Fruit fly (Drosophila melanogaster) whole organism, prepupa: Measurements from ENCODE around the gene Vav.

Experiments
- Blimp-1 ChIP-seq: fragments of 200-800 bp; sonication (Bioruptor generic); optimal IDR thresholded peaks from 3 replicates; lab custom pipeline; 2017; ENCODE audit warnings: missing biosample characterization, missing genetic modification characterization, mild to moderate bottlenecking, moderate library complexity, missing genetic modification reagents
- CG11762 ChIP-seq: fragments of 200-800 bp; sonication (Bioruptor generic); optimal IDR thresholded peaks from 3 replicates; lab custom pipeline; 2016; ENCODE audit warnings: missing biosample characterization, missing genetic modification characterization; ENCODE audit not compliant: insufficient read depth
- CG15336 ChIP-seq: fragments of 200-800 bp; sonication (Bioruptor generic); IDR thresholded peaks from 2 replicates; pipeline ENCODE4 v1.3.6; 2022; ENCODE audit warnings: missing biosample characterization, missing genetic modification characterization
- CG1621 ChIP-seq: fragments of 200-800 bp; sonication (Bioruptor generic); optimal IDR thresholded peaks from 3 replicates; lab custom pipeline; 2018; ENCODE audit warnings: missing biosample characterization, mild to moderate bottlenecking, missing genetic modification characterization
- CG16779 ChIP-seq: fragments of 200-800 bp; sonication (Bioruptor generic); optimal IDR thresholded peaks from 3 replicates; lab custom pipeline; 2017; ENCODE audit warnings: missing biosample characterization, mild to moderate bottlenecking, missing genetic modification characterization
- CG3032 ChIP-seq: fragments of 200-800 bp; optimal IDR thresholded peaks from 2 replicates; lab custom pipeline; 2019; ENCODE audit warnings: missing biosample characterization, mild to moderate bottlenecking, missing genetic modification characterization, moderate library complexity
- CG3919 ChIP-seq: fragments of 200-800 bp; sonication (Bioruptor generic); optimal IDR thresholded peaks from 3 replicates; lab custom pipeline; 2016; ENCODE audit warnings: missing biosample characterization, missing genetic modification characterization
- CG4318 ChIP-seq: fragments of 200-800 bp; sonication (Bioruptor generic); optimal IDR thresholded peaks from 3 replicates; lab custom pipeline; 2017; ENCODE audit warnings: missing biosample characterization, mild to moderate bottlenecking, missing genetic modification characterization
- CG6163 ChIP-seq: fragments of 200-800 bp; sonication (Bioruptor generic); IDR thresholded peaks from 3 replicates; pipeline ENCODE4 v1.3.6; 2022; ENCODE audit warnings: missing biosample characterization, missing genetic modification characterization
- CG6792 ChIP-seq: fragments of 200-800 bp; sonication (Bioruptor generic); optimal IDR thresholded peaks from 3 replicates; lab custom pipeline; 2016; ENCODE audit warnings: missing biosample characterization, missing genetic modification characterization
- CG6808 ChIP-seq: fragments of 200-800 bp; sonication (Bioruptor generic); optimal IDR thresholded peaks from 3 replicates; lab custom pipeline; 2017; ENCODE audit warnings: missing biosample characterization, missing genetic modification characterization, mild to moderate bottlenecking, moderate library complexity, missing genetic modification reagents
- CG6854 ChIP-seq: fragments of 200-800 bp; sonication (Bioruptor generic); optimal IDR thresholded peaks from 2 replicates; lab custom pipeline; 2017; ENCODE audit warnings: missing biosample characterization, mild to moderate bottlenecking, missing genetic modification characterization
- CG8119 ChIP-seq: fragments of 200-800 bp; sonication (Bioruptor generic); IDR thresholded peaks from 3 replicates; pipeline ENCODE4 v1.3.6; 2022; ENCODE audit warnings: missing biosample characterization, missing genetic modification characterization
- CG8319 ChIP-seq: fragments of 200-800 bp; sonication (Bioruptor generic); optimal IDR thresholded peaks from 3 replicates; lab custom pipeline; 2016; ENCODE audit warnings: missing biosample characterization, missing genetic modification characterization
- CG8632 ChIP-seq: fragments of 200-800 bp; sonication (Bioruptor generic); optimal IDR thresholded peaks from 3 replicates; lab custom pipeline; 2016; ENCODE audit warnings: missing biosample characterization, missing genetic modification characterization
- CG9139 ChIP-seq: fragments of 200-800 bp; sonication (Bioruptor generic); optimal IDR thresholded peaks from 3 replicates; lab custom pipeline; 2017; ENCODE audit warnings: missing biosample characterization, mild to moderate bottlenecking, missing genetic modification characterization
- Eip75B ChIP-seq: fragments of 200-800 bp; sonication (Bioruptor generic); optimal IDR thresholded peaks from 3 replicates; lab custom pipeline; 2016; ENCODE audit warnings: missing biosample characterization, missing genetic modification characterization
- Eip78C ChIP-seq: fragments of 200-800 bp; sonication (Bioruptor generic); peaks from one replicate; lab custom pipeline; 2016; ENCODE audit warnings: missing biosample characterization, missing genetic modification characterization
- Eip93F ChIP-seq: fragments of 200-800 bp; sonication (Bioruptor generic); optimal IDR thresholded peaks from 2 replicates; lab custom pipeline; 2016; ENCODE audit warnings: missing biosample characterization, mild to moderate bottlenecking, missing genetic modification characterization
- Ets96B ChIP-seq: fragments of 200-800 bp; optimal IDR thresholded peaks from 2 replicates; lab custom pipeline; 2019; ENCODE audit warnings: missing biosample characterization, mild to moderate bottlenecking, missing genetic modification characterization, moderate library complexity
- Gug ChIP-seq: fragments of 200-800 bp; sonication (Bioruptor generic); IDR thresholded peaks from 2 replicates; pipeline ENCODE4 v1.3.6; 2022; ENCODE audit warnings: missing biosample characterization, missing genetic modification characterization
- Hr38 ChIP-seq: sonication (Bioruptor generic); optimal IDR thresholded peaks from 2 replicates; lab custom pipeline; 2016; ENCODE audit warnings: missing biosample characterization, missing genetic modification characterization
- Hr4 ChIP-seq: fragments of 200-800 bp; sonication (Bioruptor generic); optimal IDR thresholded peaks from 3 replicates; lab custom pipeline; 2016; ENCODE audit warnings: missing biosample characterization, missing genetic modification characterization
- Lpt ChIP-seq: fragments of 200-800 bp; sonication (Bioruptor generic); optimal IDR thresholded peaks from 3 replicates; lab custom pipeline; 2016; ENCODE audit warnings: missing biosample characterization, missing genetic modification characterization
- Met ChIP-seq: fragments of 200-800 bp; sonication (Bioruptor generic); optimal IDR thresholded peaks from 3 replicates; lab custom pipeline; 2016; ENCODE audit warnings: missing biosample characterization, missing genetic modification characterization
- OdsH ChIP-seq: fragments of 200-800 bp; sonication (Bioruptor generic); optimal IDR thresholded peaks from 3 replicates; lab custom pipeline; 2016; ENCODE audit warnings: missing biosample characterization, missing genetic modification characterization
- Smox ChIP-seq: fragments of 200-800 bp; sonication (Bioruptor generic); optimal IDR thresholded peaks from 3 replicates; lab custom pipeline; 2016; ENCODE audit warnings: missing biosample characterization, missing genetic modification characterization
- achi ChIP-seq: fragments of 200-800 bp; sonication (Bioruptor generic); optimal IDR thresholded peaks from 3 replicates; lab custom pipeline; 2016; ENCODE audit warnings: missing biosample characterization, missing genetic modification characterization
- dac ChIP-seq: fragments of 200-800 bp; sonication (Bioruptor generic); optimal IDR thresholded peaks from 2 replicates; lab custom pipeline; 2017; ENCODE audit warnings: missing biosample characterization, mild to moderate bottlenecking, missing genetic modification characterization
- dsx ChIP-seq: fragments of 200-800 bp; optimal IDR thresholded peaks from 3 replicates; lab custom pipeline; 2019; ENCODE audit warnings: missing biosample characterization, mild to moderate bottlenecking, missing genetic modification characterization, moderate library complexity; ENCODE audit not compliant: poor library complexity, severe bottlenecking
- eg ChIP-seq: fragments of 200-800 bp; sonication (Bioruptor generic); IDR thresholded peaks from 3 replicates; pipeline ENCODE4 v1.3.6; 2022; ENCODE audit warnings: missing biosample characterization, missing genetic modification characterization
- esn ChIP-seq: fragments of 200-800 bp; sonication (Bioruptor generic); optimal IDR thresholded peaks from 2 replicates; lab custom pipeline; 2016; ENCODE audit warnings: missing biosample characterization, mild to moderate bottlenecking, missing genetic modification characterization, moderate library complexity
- fkh ChIP-seq: fragments of 200-800 bp; sonication (Bioruptor generic); optimal IDR thresholded peaks from 3 replicates; lab custom pipeline; 2017; ENCODE audit warnings: missing biosample characterization, mild to moderate bottlenecking, missing genetic modification characterization, moderate library complexity
- net ChIP-seq: fragments of 200-800 bp; sonication (Bioruptor generic); optimal IDR thresholded peaks from 3 replicates; lab custom pipeline; 2016; ENCODE audit warnings: missing biosample characterization, missing genetic modification characterization
- pdm3 ChIP-seq: fragments of 200-800 bp; sonication (Bioruptor generic); optimal IDR thresholded peaks from 3 replicates; lab custom pipeline; 2016; ENCODE audit warnings: missing biosample characterization, missing genetic modification characterization
- ss ChIP-seq, 2 experiments: fragments of 200-800 bp; sonication (Bioruptor generic); optimal IDR thresholded peaks; 2 replicates in 1 of 2; 3 replicates in 1 of 2; lab custom pipeline; 2017 to 2018; ENCODE audit warnings: mild to moderate bottlenecking in 2 of 2, missing biosample characterization in 2 of 2, missing genetic modification characterization in 2 of 2, moderate library complexity in 1 of 2
- svp ChIP-seq: fragments of 200-800 bp; sonication (Bioruptor generic); peaks from one replicate; lab custom pipeline; 2016; ENCODE audit warnings: missing biosample characterization, missing genetic modification characterization
- topi ChIP-seq: fragments of 200-800 bp; sonication (Bioruptor generic); optimal IDR thresholded peaks from 3 replicates; lab custom pipeline; 2016; ENCODE audit warnings: missing biosample characterization, missing genetic modification characterization
- vri ChIP-seq: fragments of 200-800 bp; sonication (Bioruptor generic); optimal IDR thresholded peaks from 3 replicates; lab custom pipeline; 2016; ENCODE audit warnings: missing biosample characterization, mild to moderate bottlenecking, missing genetic modification characterization

The Vav gene

dm6 chrX:19306531-19306930, 44.9 kb downstream of the Vav start:
- TF ChIP-seq fkh (GFP tag; lab: Kevin White, UChicago) (peak; percentile 82), CG8119 (no peak)

- TF ChIP-seq Blimp-1 (no peak), CG6792 (GFP tag; lab: Kevin White, UChicago) (peak; percentile 8), CG6854 (GFP tag; lab: Kevin White, UChicago) (no peak), CG8319 (GFP tag; lab: Kevin White, UChicago) (no peak), vri (GFP tag; lab: Kevin White, UChicago) (peak; percentile 92), CG3919 (GFP tag; lab: Kevin White, UChicago) (no peak), CG16779 (tag; lab: Kevin White, UChicago) (peak; percentile 40), pdm3 (peak; percentile 35), dac (GFP tag; lab: Kevin White, UChicago) (no peak), achi (GFP tag; lab: Kevin White, UChicago) (peak; percentile 5), svp (GFP tag; lab: Kevin White, UChicago) (peak; percentile 65), OdsH (peak; percentile 1), topi (GFP tag; lab: Kevin White, UChicago) (peak; percentile 1), fkh (GFP tag; lab: Kevin White, UChicago) (peak; percentile 86), Met (GFP tag; lab: Kevin White, UChicago) (peak; percentile 3), CG8632 (peak; percentile 5)
- TF ChIP-seq, all 60 proteins: peak for 11
These were observed 46.3 kb downstream of the Vav start, which contains the start of gene CG8051 for dm6 chrX:19307810-19308456. Gene CG8051, minus strand, starts transcription at chrX:19307925.

dm6 chrX:19309648-19310047, 48.0 kb downstream of the Vav start:
- TF ChIP-seq CG6792 (GFP tag; lab: Kevin White, UChicago) (no peak), Hr4 (GFP tag; lab: Kevin White, UChicago) (no peak), vri (GFP tag; lab: Kevin White, UChicago) (peak; percentile 27), CG8632 (no peak), CG11762 (GFP tag; lab: Kevin White, UChicago) (no peak), Eip93F (no peak), Eip75B (GFP tag; lab: Kevin White, UChicago) (no peak)

- TF ChIP-seq Hr38 (GFP tag; lab: Kevin White, UChicago) (no peak), Eip78C (GFP tag; lab: Kevin White, UChicago) (peak; percentile 55), CG15336 (GFP tag; lab: Robert Waterston, UW) (peak; percentile 27; the same call in 1 of the 2 replicates), fkh (GFP tag; lab: Kevin White, UChicago) (no peak), CG9139 (peak; percentile 31), vri (GFP tag; lab: Kevin White, UChicago) (peak; percentile 33), CG6854 (GFP tag; lab: Kevin White, UChicago) (peak; percentile 11), CG4318 (GFP tag; lab: Kevin White, UChicago) (no peak), CG8119 (peak; percentile 48; the same call in 1 of the 3 replicates), CG1621 (peak; percentile 35), Ets96B (tag; lab: Kevin White, UChicago) (peak; percentile 13), Gug (0 out of 2 replicates have a peak, but pooled peaks have one; percentile 7), CG3032 (tag; lab: Kevin White, UChicago) (no peak), Lpt (GFP tag; lab: Kevin White, UChicago) (no peak), CG6808 (peak; percentile 43), CG6163 (GFP tag; lab: Robert Waterston, UW) (0 out of 3 replicates have a peak, but pooled peaks have one; percentile 37), Smox (GFP tag; lab: Kevin White, UChicago) (no peak), OdsH (no peak), esn (GFP tag; lab: Kevin White, UChicago) (no peak), dsx (GFP tag; lab: Kevin White, UChicago) (peak; percentile 10), svp (GFP tag; lab: Kevin White, UChicago) (peak; percentile 78), ss (GFP tag; optimal IDR thresholded peaks at IDR 0.05; lab: Kevin White, UChicago) (peak; percentile 44 to 52), topi (GFP tag; lab: Kevin White, UChicago) (no peak), eg (GFP tag; lab: Robert Waterston, UW) (peak; percentile 64; the same call in 1 of the 3 replicates), net (peak; percentile 28)
These were observed 52.9 kb downstream of the Vav start for dm6 chrX:19314283-19315178.
